Fruit fly (Drosophila melanogaster) Kc167 (cell line): ENCODE data around the gene Snapin.

Experiments used
- h ChIP-seq: fragments of >200 bp; optimal IDR thresholded peaks from 3 replicates; lab custom pipeline; 2018; ENCODE audit warnings: missing external identifiers
- insv ChIP-seq: fragments of >200 bp; optimal IDR thresholded peaks from 3 replicates; lab custom pipeline; 2018; ENCODE audit warnings: missing external identifiers

DNA sequence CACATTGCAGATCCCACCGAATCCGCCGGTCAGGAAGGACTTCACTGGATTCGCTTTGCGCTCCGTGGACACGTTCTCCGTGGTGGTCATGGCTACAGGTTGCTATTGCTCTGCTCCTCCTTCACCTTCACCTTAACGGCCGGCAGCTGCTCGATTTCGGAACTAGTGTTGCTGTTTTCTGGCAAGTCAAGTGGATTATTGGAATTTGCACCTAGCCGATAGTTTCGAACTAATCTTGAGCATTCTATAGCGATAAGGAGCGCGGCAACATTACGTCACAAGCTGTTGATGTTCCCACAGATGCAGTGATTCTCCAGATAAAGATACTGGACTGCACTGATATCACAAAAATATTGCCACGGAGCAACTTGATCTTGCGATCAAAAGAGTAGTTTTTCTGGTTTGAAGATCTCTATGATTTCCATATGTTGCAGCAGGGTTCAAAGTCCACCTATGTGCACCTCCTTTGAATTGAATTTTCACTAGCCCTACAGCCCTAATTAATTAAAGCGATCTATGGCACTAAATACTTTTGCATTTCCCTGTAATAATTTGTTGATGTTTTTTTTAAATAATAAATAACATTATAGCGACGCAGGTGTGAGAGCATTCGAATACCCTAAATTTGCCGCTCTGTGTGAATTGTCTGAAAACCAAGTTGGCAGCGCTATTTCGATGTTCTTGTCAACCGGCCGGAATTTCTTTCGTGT is 10.2 kb upstream of the Snapin start, which contains the start of the genes colt and HINT1:
- TF ChIP-seq h (lab: Kevin White, UChicago) (no peak), insv (no peak)
